Fruit fly (Drosophila melanogaster) whole organism, embryonic: ENCODE results near the gene Tgt.

ENCODE experiments used
- Bgb ChIP-seq: fragments of 200-800 bp; sonication (Bioruptor generic); IDR thresholded peaks from 2 replicates; pipeline ENCODE4 v1.3.6; 2022; ENCODE audit warnings: missing biosample characterization, missing genetic modification characterization; ENCODE audit not compliant: partially characterized antibody
- CG10267 ChIP-seq: fragments of 200-800 bp; sonication (Bioruptor generic); optimal IDR thresholded peaks from 2 replicates; lab custom pipeline; 2018; ENCODE audit warnings: missing biosample characterization, mild to moderate bottlenecking, missing genetic modification characterization, moderate library complexity
- CG10565 ChIP-seq: fragments of 200-800 bp; sonication (Bioruptor generic); optimal IDR thresholded peaks from 3 replicates; lab custom pipeline; 2016; ENCODE audit warnings: missing biosample characterization, mild to moderate bottlenecking, missing genetic modification characterization
- CG11085 ChIP-seq: fragments of 200-800 bp; sonication (Bioruptor generic); IDR thresholded peaks from 2 replicates; pipeline ENCODE4 v1.3.6; 2022; ENCODE audit warnings: missing biosample characterization, missing genetic modification characterization
- CG11456 ChIP-seq: fragments of 200-800 bp; sonication (Bioruptor generic); IDR thresholded peaks from 3 replicates; pipeline ENCODE4 v1.3.6; 2022; ENCODE audit warnings: missing biosample characterization, missing genetic modification characterization
- CG15514 ChIP-seq: fragments of 200-800 bp; sonication (Bioruptor generic); optimal IDR thresholded peaks from 3 replicates; lab custom pipeline; 2017; ENCODE audit warnings: missing biosample characterization, missing genetic modification characterization, mild to moderate bottlenecking, moderate library complexity, missing genetic modification reagents
- CG16779 ChIP-seq: fragments of 200-800 bp; sonication (Bioruptor generic); IDR thresholded peaks from 2 replicates; pipeline ENCODE4 v1.3.6; 2022; ENCODE audit warnings: missing biosample characterization, missing genetic modification characterization
- CG2875 ChIP-seq: fragments of 200-800 bp; sonication (Bioruptor generic); optimal IDR thresholded peaks from 2 replicates; lab custom pipeline; 2017; ENCODE audit warnings: missing biosample characterization, mild to moderate bottlenecking, missing genetic modification characterization, missing genetic modification reagents
- CG30403 ChIP-seq: fragments of 200-800 bp; sonication (Bioruptor generic); optimal IDR thresholded peaks from 3 replicates; lab custom pipeline; 2016; ENCODE audit warnings: missing biosample characterization, missing genetic modification characterization
- CG34224 ChIP-seq: fragments of 200-800 bp; sonication (Bioruptor generic); IDR thresholded peaks from 3 replicates; pipeline ENCODE4 v1.3.6; 2022; ENCODE audit warnings: missing biosample characterization, missing genetic modification characterization; ENCODE audit not compliant: partially characterized antibody
- CG6272 ChIP-seq: fragments of 200-800 bp; sonication (Bioruptor generic); IDR thresholded peaks from 2 replicates; pipeline ENCODE4 v1.3.6; 2022; ENCODE audit warnings: missing biosample characterization, missing genetic modification characterization
- CG7987 ChIP-seq: fragments of 200-800 bp; sonication (Bioruptor generic); optimal IDR thresholded peaks from 2 replicates; lab custom pipeline; 2018; ENCODE audit warnings: missing biosample characterization, mild to moderate bottlenecking, missing genetic modification characterization, moderate library complexity
- Dp ChIP-seq: fragments of 200-800 bp; sonication (Bioruptor generic); optimal IDR thresholded peaks from 2 replicates; lab custom pipeline; 2018; ENCODE audit warnings: missing biosample characterization, mild to moderate bottlenecking, missing genetic modification characterization, moderate library complexity
- E2f2 ChIP-seq: fragments of 200-800 bp; sonication (Bioruptor generic); IDR thresholded peaks from 2 replicates; pipeline ENCODE4 v1.3.6; 2022; ENCODE audit warnings: missing biosample characterization, missing genetic modification characterization
- Hand ChIP-seq: fragments of 200-800 bp; sonication (Bioruptor generic); optimal IDR thresholded peaks from 2 replicates; lab custom pipeline; 2017; ENCODE audit warnings: mild to moderate bottlenecking, missing biosample characterization, missing genetic modification reagents, missing genetic modification characterization
- Hmr ChIP-seq: fragments of 200-800 bp; sonication (Bioruptor generic); optimal IDR thresholded peaks from 3 replicates; lab custom pipeline; 2017; ENCODE audit warnings: mild to moderate bottlenecking, missing biosample characterization, missing genetic modification reagents, missing genetic modification characterization
- Hr51 ChIP-seq, 2 experiments: fragments of 200-800 bp; sonication (Bioruptor generic); optimal IDR thresholded peaks; 2 replicates in 1 of 2; 3 replicates in 1 of 2; lab custom pipeline; 2016 to 2018; ENCODE audit warnings: missing biosample characterization in 2 of 2, missing genetic modification characterization in 2 of 2, mild to moderate bottlenecking in 1 of 2, moderate library complexity in 1 of 2
- Hsf ChIP-seq: fragments of 200-800 bp; sonication (Bioruptor generic); optimal IDR thresholded peaks from 3 replicates; lab custom pipeline; 2016; ENCODE audit warnings: missing biosample characterization, missing genetic modification characterization
- Mrtf ChIP-seq: fragments of 200-800 bp; sonication (Bioruptor generic); IDR thresholded peaks from 3 replicates; pipeline ENCODE4 v1.3.6; 2022; ENCODE audit warnings: missing biosample characterization, missing genetic modification characterization
- Nf-YA ChIP-seq: fragments of 200-800 bp; sonication (Bioruptor generic); IDR thresholded peaks from 2 replicates; pipeline ENCODE4 v1.3.6; 2022; ENCODE audit warnings: missing biosample characterization, missing genetic modification characterization
- Nf-YC ChIP-seq: fragments of 200-800 bp; optimal IDR thresholded peaks from 3 replicates; lab custom pipeline; 2019; ENCODE audit warnings: missing biosample characterization, mild to moderate bottlenecking, missing genetic modification characterization, moderate library complexity
- Optix ChIP-seq: fragments of 200-800 bp; sonication (Bioruptor generic); IDR thresholded peaks from 3 replicates; pipeline ENCODE4 v1.3.6; 2022; ENCODE audit warnings: missing biosample characterization, missing genetic modification characterization
- Trl ChIP-seq, 3 experiments: fragments of >200 bp in 2 of 3; fragments of 200-800 bp in 1 of 3; sonication (Bioruptor generic) in 1 of 3; optimal IDR thresholded peaks; 2 replicates in 1 of 3; 3 replicates in 2 of 3; lab custom pipeline; 2016 to 2017; ENCODE audit warnings: missing biosample characterization in 1 of 3, missing genetic modification characterization in 1 of 3
- abd-A ChIP-seq: fragments of 200-800 bp; sonication (Bioruptor generic); optimal IDR thresholded peaks from 3 replicates; lab custom pipeline; 2019; ENCODE audit warnings: missing biosample characterization, mild to moderate bottlenecking, missing genetic modification characterization, moderate library complexity
- ase ChIP-seq: fragments of 200-800 bp; sonication (Bioruptor generic); IDR thresholded peaks from 3 replicates; pipeline ENCODE4 v1.3.6; 2022; ENCODE audit warnings: missing biosample characterization, missing genetic modification characterization
- ash1 ChIP-seq: fragments of 200-800 bp; sonication (Bioruptor generic); optimal IDR thresholded peaks from 2 replicates; lab custom pipeline; 2018; ENCODE audit warnings: missing biosample characterization, mild to moderate bottlenecking, missing genetic modification characterization
- bab2 ChIP-seq: fragments of 200-800 bp; sonication (Bioruptor generic); optimal IDR thresholded peaks from 2 replicates; lab custom pipeline; 2016; ENCODE audit warnings: missing biosample characterization, missing genetic modification characterization
- chinmo ChIP-seq: fragments of 200-800 bp; sonication (Bioruptor generic); IDR thresholded peaks from 4 replicates; pipeline ENCODE4 v1.3.6; 2022; ENCODE audit warnings: missing biosample characterization, missing genetic modification characterization; ENCODE audit not compliant: partially characterized antibody
- disco-r ChIP-seq: fragments of 200-800 bp; sonication (Bioruptor generic); optimal IDR thresholded peaks from 2 replicates; lab custom pipeline; 2016; ENCODE audit warnings: missing biosample characterization, missing genetic modification characterization
- en ChIP-seq: fragments of 200-800 bp; sonication (Bioruptor generic); optimal IDR thresholded peaks from 2 replicates; lab custom pipeline; 2016; ENCODE audit warnings: missing biosample characterization, missing genetic modification characterization
- eyg ChIP-seq: fragments of 200-800 bp; sonication (Bioruptor generic); optimal IDR thresholded peaks from 3 replicates; lab custom pipeline; 2016; ENCODE audit warnings: missing biosample characterization, missing genetic modification characterization
- fd96Cb ChIP-seq: fragments of 200-800 bp; sonication (Bioruptor generic); optimal IDR thresholded peaks from 2 replicates; lab custom pipeline; 2018; ENCODE audit warnings: missing biosample characterization, mild to moderate bottlenecking, missing genetic modification characterization, moderate library complexity
- gfzf ChIP-seq: fragments of 200-800 bp; sonication (Bioruptor generic); optimal IDR thresholded peaks from 2 replicates; lab custom pipeline; 2016; ENCODE audit warnings: missing biosample characterization, mild to moderate bottlenecking, missing genetic modification characterization, moderate library complexity
- ham ChIP-seq: fragments of 200-800 bp; sonication (Bioruptor generic); IDR thresholded peaks from 2 replicates; pipeline ENCODE4 v1.3.6; 2022; ENCODE audit warnings: missing biosample characterization, missing genetic modification characterization
- hb ChIP-seq: fragments of 200-800 bp; sonication (Bioruptor generic); IDR thresholded peaks from 3 replicates; pipeline ENCODE4 v1.3.6; 2022; ENCODE audit warnings: missing biosample characterization, missing genetic modification characterization; ENCODE audit not compliant: partially characterized antibody
- hkb ChIP-seq, 2 experiments: fragments of 200-800 bp in 1 of 2; fragments of >200 bp in 1 of 2; sonication (Bioruptor generic) in 1 of 2; IDR thresholded peaks in 1 of 2; optimal IDR thresholded peaks in 1 of 2; 2 replicates each; pipeline versions ENCODE4 v1.3.6 to Lab custom; 2017 to 2022; ENCODE audit warnings: missing biosample characterization in 1 of 2, missing genetic modification characterization in 1 of 2
- nmo ChIP-seq: fragments of 200-800 bp; sonication (Bioruptor generic); optimal IDR thresholded peaks from 2 replicates; lab custom pipeline; 2018; ENCODE audit warnings: missing biosample characterization, mild to moderate bottlenecking, missing genetic modification characterization, moderate library complexity
- pho ChIP-seq: fragments of 200-800 bp; sonication (Bioruptor generic); optimal IDR thresholded peaks from 2 replicates; lab custom pipeline; 2016; ENCODE audit warnings: missing biosample characterization, missing genetic modification characterization
- phol ChIP-seq: fragments of 200-800 bp; sonication (Bioruptor generic); optimal IDR thresholded peaks from 3 replicates; lab custom pipeline; 2018; ENCODE audit warnings: missing biosample characterization, mild to moderate bottlenecking, missing genetic modification characterization, moderate library complexity
- sr ChIP-seq: fragments of 200-800 bp; sonication (Bioruptor generic); IDR thresholded peaks from 3 replicates; pipeline ENCODE4 v1.3.6; 2022; ENCODE audit warnings: missing biosample characterization, missing genetic modification characterization
- stc ChIP-seq: fragments of 200-800 bp; sonication (Bioruptor generic); IDR thresholded peaks from 2 replicates; pipeline ENCODE4 v1.3.6; 2022; ENCODE audit warnings: missing biosample characterization, missing genetic modification characterization
- tgo ChIP-seq: fragments of 200-800 bp; sonication (Bioruptor generic); IDR thresholded peaks from 3 replicates; pipeline ENCODE4 v1.3.6; 2022; ENCODE audit warnings: missing biosample characterization, missing genetic modification characterization
- tll ChIP-seq, 2 experiments: fragments of 200-800 bp in 1 of 2; fragments of >200 bp in 1 of 2; sonication (Bioruptor generic) in 1 of 2; optimal IDR thresholded peaks; 2 replicates each; lab custom pipeline; 2017 to 2019; ENCODE audit warnings: missing biosample characterization in 2 of 2, missing genetic modification characterization in 2 of 2, mild to moderate bottlenecking in 1 of 2, moderate library complexity in 1 of 2
- unc-4 ChIP-seq: fragments of 200-800 bp; sonication (Bioruptor generic); IDR thresholded peaks from 2 replicates; pipeline ENCODE4 v1.3.6; 2022; ENCODE audit warnings: missing biosample characterization, missing genetic modification characterization; ENCODE audit not compliant: partially characterized antibody
- vvl ChIP-seq: fragments of 200-800 bp; sonication (Bioruptor generic); IDR thresholded peaks from 2 replicates; pipeline ENCODE4 v1.3.6; 2022; ENCODE audit warnings: missing biosample characterization, missing genetic modification characterization
- z ChIP-seq: fragments of 200-800 bp; sonication (Bioruptor generic); IDR thresholded peaks from 3 replicates; pipeline ENCODE4 v1.3.6; 2022; ENCODE audit warnings: missing biosample characterization, missing genetic modification characterization
- zfh2 ChIP-seq: fragments of 200-800 bp; sonication (Bioruptor generic); optimal IDR thresholded peaks from 2 replicates; lab custom pipeline; 2016; ENCODE audit warnings: missing biosample characterization, missing genetic modification characterization

The Tgt gene

DNA sequence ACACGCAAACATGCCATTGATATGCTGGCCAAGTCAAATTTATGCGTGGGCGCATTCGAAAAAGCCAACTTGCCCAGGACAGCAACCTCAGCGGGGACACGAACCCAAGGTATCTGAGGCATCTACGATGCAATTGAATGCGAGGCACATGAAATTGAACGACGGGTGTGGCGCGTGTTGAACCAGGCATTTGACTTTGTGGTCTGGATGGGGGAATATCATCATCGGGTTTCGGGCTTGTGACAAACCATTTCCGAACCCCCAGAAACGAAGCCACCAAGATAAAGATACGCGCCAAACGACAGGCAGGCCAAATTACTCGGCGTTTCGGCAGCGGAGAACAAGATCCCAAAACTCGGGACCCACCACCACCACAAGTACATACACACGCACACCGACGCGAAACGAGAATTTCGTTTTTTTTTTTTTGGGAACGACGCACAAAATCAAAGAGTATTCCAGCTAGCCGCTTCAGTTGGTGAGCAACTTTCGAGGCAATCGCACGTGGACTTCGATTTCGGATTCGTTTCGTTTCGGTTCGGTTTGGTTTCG is 41.1 kb upstream of the Tgt start, which contains the start of gene MFS3 (continued):
- TF ChIP-seq CG6272 (peak; percentile 6; the same call in 1 of the 2 replicates), CG34224 (GFP tag; lab: Robert Waterston, UW) (no peak), Dp (GFP tag; lab: Kevin White, UChicago) (peak; percentile 60), en (no peak), Hsf (GFP tag; lab: Kevin White, UChicago) (peak; percentile 28), CG10565 (GFP tag; lab: Kevin White, UChicago) (no peak), fd96Cb (no peak), Hr51 (GFP tag; optimal IDR thresholded peaks at IDR 0.05; lab: Kevin White, UChicago) (peak in 1 of 2 experiments; percentile 21), nmo (peak; percentile 7), sr (peak; percentile 98), pho (no peak), stc (GFP tag; lab: Robert Waterston, UW) (no peak), z (GFP tag; lab: Robert Waterston, UW) (0 out of 3 replicates have a peak, but pooled peaks have one; percentile 12), CG7987 (peak; percentile 41), Nf-YA (GFP tag; lab: Robert Waterston, UW) (no peak), Optix (no peak), E2f2 (GFP tag; lab: Robert Waterston, UW) (peak; percentile 76), CG30403 (peak; percentile 14), abd-A (peak; percentile 96), ham (no peak), hkb (optimal IDR thresholded peaks at IDR 0.05; lab: Kevin White, UChicago) (no peak), hkb (GFP tag; IDR thresholded peaks at IDR 0.05; lab: Robert Waterston, UW) (0 out of 2 replicates have a peak, but pooled peaks have one; percentile 10), chinmo (GFP tag; lab: Robert Waterston, UW) (peak; percentile 95), vvl (GFP tag; lab: Robert Waterston, UW) (peak; percentile 61; the same call in 1 of the 2 replicates), Hand (GFP tag; lab: Kevin White, UChicago) (peak; percentile 31), ash1 (no peak), Trl (optimal IDR thresholded peaks at IDR 0.05; lab: Kevin White, UChicago) (peak in 1 of 2 experiments; percentile 3), Trl (GFP tag; optimal IDR thresholded peaks at IDR 0.05; lab: Kevin White, UChicago) (no peak), bab2 (GFP tag; lab: Kevin White, UChicago) (no peak), phol (tag; lab: Kevin White, UChicago) (no peak), CG2875 (peak; percentile 18), CG11085 (no peak), gfzf (GFP tag; lab: Kevin White, UChicago) (peak; percentile 56), eyg (GFP tag; lab: Kevin White, UChicago) (no peak), Mrtf (GFP tag; lab: Robert Waterston, UW) (no peak), hb (GFP tag; lab: Robert Waterston, UW) (no peak), tgo (GFP tag; lab: Robert Waterston, UW) (no peak), Bgb (GFP tag; lab: Robert Waterston, UW) (peak; percentile 26; the same call in 1 of the 2 replicates), disco-r (GFP tag; lab: Kevin White, UChicago) (no peak), Hmr (GFP tag; lab: Kevin White, UChicago) (peak; percentile 74), CG11456 (GFP tag; lab: Robert Waterston, UW) (no peak), Nf-YC (peak; percentile 7), unc-4 (GFP tag; lab: Robert Waterston, UW) (no peak), CG16779 (GFP tag; lab: Robert Waterston, UW) (no peak), tll (GFP tag; optimal IDR thresholded peaks at IDR 0.05; lab: Kevin White, UChicago) (peak in 1 of 2 experiments; percentile 33), zfh2 (no peak), ase (GFP tag; lab: Robert Waterston, UW) (0 out of 3 replicates have a peak, but pooled peaks have one; percentile 12), CG10267 (tag; lab: Kevin White, UChicago) (no peak), CG15514 (GFP tag; lab: Kevin White, UChicago) (peak; percentile 76)
